Worm (Caenorhabditis elegans): Measurements from ENCODE around the gene ttr-30.

DNA sequence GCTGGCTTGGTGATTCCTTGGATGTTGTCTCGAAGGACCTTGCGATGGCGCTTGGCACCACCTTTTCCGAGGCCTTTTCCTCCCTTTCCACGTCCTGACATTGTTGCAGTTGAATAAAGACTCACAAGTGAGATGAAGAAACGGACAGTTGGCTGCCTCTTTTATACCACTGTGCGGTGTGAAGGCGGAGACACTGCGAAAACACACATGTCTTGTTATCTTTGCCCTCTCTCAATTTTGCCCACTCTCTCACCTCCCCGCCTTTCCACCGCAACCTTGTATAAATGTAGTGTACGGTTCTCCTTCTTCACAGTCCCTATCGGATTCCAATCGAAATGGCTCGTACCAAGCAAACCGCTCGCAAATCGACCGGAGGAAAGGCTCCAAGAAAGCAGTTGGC, 21.0 kb upstream of the ttr-30 start, which contains the start of the genes his-38 and his-40:
- TF ChIP-seq ztf-1 (GFP tag; conservative IDR thresholded peaks at IDR 0.05) (no peak), fos-1 (tag; optimal IDR thresholded peaks at IDR 0.05) (no peak), ama-1 (optimal IDR thresholded peaks at IDR 0.05) (no peak), lsy-2 (tag; optimal IDR thresholded peaks at IDR 0.05) (no peak), R02D3.7 (tag; optimal IDR thresholded peaks at IDR 0.05) (no peak), blmp-1 (tag; optimal IDR thresholded peaks at IDR 0.05; ENCODE audit: insufficient read depth) (no peak), ZK546.5 (tag; optimal IDR thresholded peaks at IDR 0.05) (no peak), elt-1 (tag; optimal IDR thresholded peaks at IDR 0.05) (no peak), ztf-4 (tag; optimal IDR thresholded peaks at IDR 0.05) (no peak), mdl-1 (tag; optimal IDR thresholded peaks at IDR 0.05) (no peak), lin-13 (GFP tag; optimal IDR thresholded peaks at IDR 0.05) (no peak), nhr-6 (tag; optimal IDR thresholded peaks at IDR 0.05) (no peak), unc-62 (GFP tag; optimal IDR thresholded peaks at IDR 0.05) (no peak)

All from whole organism, L2 larva.